Fruit fly (Drosophila melanogaster) whole organism, adult: ENCODE data around the gene CG14205.

Source experiments
- CG11617 ChIP-seq: fragments of 200-800 bp; sonication (Bioruptor generic); optimal IDR thresholded peaks from 2 replicates; lab custom pipeline; 2017; ENCODE audit warnings: mild to moderate bottlenecking, missing biosample characterization, missing genetic modification reagents, missing genetic modification characterization
- CG12768 ChIP-seq: fragments of 200-800 bp; sonication (Bioruptor generic); optimal IDR thresholded peaks from 2 replicates; lab custom pipeline; 2017; ENCODE audit warnings: missing biosample characterization, missing genetic modification characterization, mild to moderate bottlenecking, moderate library complexity, missing genetic modification reagents
- CG14711 ChIP-seq: fragments of 200-800 bp; sonication (Bioruptor generic); optimal IDR thresholded peaks from 2 replicates; lab custom pipeline; 2018; ENCODE audit warnings: missing biosample characterization, mild to moderate bottlenecking, missing genetic modification characterization, moderate library complexity
- CG1620 ChIP-seq: fragments of 200-800 bp; sonication (Bioruptor generic); optimal IDR thresholded peaks from 2 replicates; lab custom pipeline; 2016; ENCODE audit warnings: missing biosample characterization, missing genetic modification characterization
- CG33017 ChIP-seq: fragments of 200-800 bp; sonication (Bioruptor generic); optimal IDR thresholded peaks from 2 replicates; lab custom pipeline; 2018; ENCODE audit warnings: missing biosample characterization, mild to moderate bottlenecking, missing genetic modification characterization, moderate library complexity
- CG5204 ChIP-seq: fragments of 200-800 bp; sonication (Bioruptor generic); optimal IDR thresholded peaks from 2 replicates; lab custom pipeline; 2016; ENCODE audit warnings: missing biosample characterization, missing genetic modification characterization
- CG7045 ChIP-seq: fragments of 200-800 bp; sonication (Bioruptor generic); optimal IDR thresholded peaks from 2 replicates; lab custom pipeline; 2017; ENCODE audit warnings: missing biosample characterization, mild to moderate bottlenecking, missing genetic modification characterization
- CG7101 ChIP-seq: fragments of 200-800 bp; sonication (Bioruptor generic); optimal IDR thresholded peaks from 2 replicates; lab custom pipeline; 2018; ENCODE audit warnings: missing biosample characterization, mild to moderate bottlenecking, missing genetic modification characterization, moderate library complexity
- Clk ChIP-seq: fragments of 200-800 bp; sonication (Bioruptor generic); optimal IDR thresholded peaks from 2 replicates; lab custom pipeline; 2017; ENCODE audit warnings: missing biosample characterization, missing genetic modification characterization
- Crg-1 ChIP-seq: fragments of 200-800 bp; sonication (Bioruptor generic); optimal IDR thresholded peaks from 2 replicates; lab custom pipeline; 2016; ENCODE audit warnings: missing biosample characterization, missing genetic modification characterization
- Hr96 ChIP-seq: fragments of 200-800 bp; sonication (Bioruptor generic); optimal IDR thresholded peaks from 2 replicates; lab custom pipeline; 2016; ENCODE audit warnings: missing biosample characterization, missing genetic modification characterization
- Mnt ChIP-seq: fragments of 200-800 bp; sonication (Bioruptor generic); optimal IDR thresholded peaks from 2 replicates; lab custom pipeline; 2016; ENCODE audit warnings: missing biosample characterization, mild to moderate bottlenecking, missing genetic modification characterization
- bab1 ChIP-seq: fragments of 200-800 bp; sonication (Bioruptor generic); optimal IDR thresholded peaks from 3 replicates; lab custom pipeline; 2019; ENCODE audit warnings: missing biosample characterization, mild to moderate bottlenecking, missing genetic modification characterization, moderate library complexity
- cic ChIP-seq: fragments of 200-800 bp; sonication (Bioruptor generic); optimal IDR thresholded peaks from 2 replicates; lab custom pipeline; 2017; ENCODE audit warnings: missing biosample characterization, mild to moderate bottlenecking, missing genetic modification characterization, moderate library complexity
- cnc ChIP-seq, 2 experiments: fragments of >200 bp; optimal IDR thresholded peaks; 2 replicates each; lab custom pipeline; 2017
- kay ChIP-seq: fragments of 200-800 bp; sonication (Bioruptor generic); peaks from one replicate; lab custom pipeline; 2016; ENCODE audit warnings: missing biosample characterization, missing genetic modification characterization, borderline replicate concordance
- ovo ChIP-seq: fragments of 200-800 bp; sonication (Bioruptor generic); optimal IDR thresholded peaks from 2 replicates; lab custom pipeline; 2016; ENCODE audit warnings: missing biosample characterization, missing genetic modification characterization
- pad ChIP-seq: fragments of 200-800 bp; sonication (Bioruptor generic); optimal IDR thresholded peaks from 3 replicates; lab custom pipeline; 2017; ENCODE audit warnings: missing biosample characterization, missing genetic modification characterization, mild to moderate bottlenecking, moderate library complexity, missing genetic modification reagents
- tj ChIP-seq: fragments of 200-800 bp; sonication (Bioruptor generic); optimal IDR thresholded peaks from 3 replicates; lab custom pipeline; 2017; ENCODE audit warnings: missing biosample characterization, mild to moderate bottlenecking, missing genetic modification characterization, moderate library complexity
- toe ChIP-seq: fragments of 200-800 bp; sonication (Bioruptor generic); optimal IDR thresholded peaks from 2 replicates; lab custom pipeline; 2016; ENCODE audit warnings: missing biosample characterization, missing genetic modification characterization

CG14205 gene

dm6 chrX:19583317-19583716, 9.1 kb upstream of the CG14205 start, which contains the start of gene CG14204:
TSS of gene CG14204 (plus strand) at chrX:19583617.
- no peak for TF ChIP-seq Mnt (GFP tag; lab: Kevin White, UChicago)
- no peak for TF ChIP-seq Clk (GFP tag; lab: Kevin White, UChicago)
- no peak for TF ChIP-seq CG11617 (GFP tag; lab: Kevin White, UChicago)
- TF ChIP-seq CG7101 (tag; lab: Kevin White, UChicago) = no peak
- TF ChIP-seq tj (GFP tag; lab: Kevin White, UChicago) = no peak
- TF ChIP-seq CG14711 (tag; lab: Kevin White, UChicago) = no peak

DNA sequence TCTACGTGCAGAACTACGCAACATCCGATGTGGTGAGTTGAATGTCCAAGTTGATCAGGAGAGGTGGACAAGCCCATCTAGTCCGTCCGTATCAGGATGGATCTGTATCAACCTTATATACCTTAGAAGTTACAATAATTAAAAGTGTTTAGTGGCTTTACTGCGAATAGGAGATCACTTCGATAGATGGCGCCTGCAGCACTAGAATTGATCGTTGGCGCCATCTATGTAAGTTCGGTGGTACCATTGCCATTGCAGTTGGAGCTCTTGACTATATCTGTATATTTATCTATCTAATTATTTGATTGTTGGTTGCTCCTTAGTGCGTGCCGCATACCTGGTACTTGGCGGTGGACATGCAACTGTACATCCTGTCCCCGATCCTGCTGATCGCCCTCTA, 7.3 kb upstream of the CG14205 start:
- TF ChIP-seq CG7045 (GFP tag; lab: Kevin White, UChicago) (no peak), ovo (GFP tag; lab: Kevin White, UChicago) (no peak), CG5204 (GFP tag; lab: Kevin White, UChicago) (no peak), cnc (optimal IDR thresholded peaks at IDR 0.05; lab: Kevin White, UChicago) (no peak), CG14711 (tag; lab: Kevin White, UChicago) (no peak), Hr96 (GFP tag; lab: Kevin White, UChicago) (no peak), CG12768 (GFP tag; lab: Kevin White, UChicago) (no peak), bab1 (no peak), cic (no peak), kay (GFP tag; lab: Kevin White, UChicago) (no peak), toe (GFP tag; lab: Kevin White, UChicago) (no peak), CG7101 (tag; lab: Kevin White, UChicago) (no peak), tj (GFP tag; lab: Kevin White, UChicago) (no peak)

dm6 chrX:19590070-19590469, 2.3 kb upstream of the CG14205 start, which contains the start of gene CG14219:
TSS of gene CG14219 (minus strand) at chrX:19590170.
- TF ChIP-seq toe (GFP tag; lab: Kevin White, UChicago) (no peak), CG5204 (GFP tag; lab: Kevin White, UChicago) (no peak), Crg-1 (GFP tag; lab: Kevin White, UChicago) (no peak), Mnt (GFP tag; lab: Kevin White, UChicago) (no peak), CG7045 (GFP tag; lab: Kevin White, UChicago) (no peak), CG12768 (GFP tag; lab: Kevin White, UChicago) (no peak), ovo (GFP tag; lab: Kevin White, UChicago) (no peak), kay (GFP tag; lab: Kevin White, UChicago) (no peak), CG7101 (tag; lab: Kevin White, UChicago) (no peak), CG11617 (GFP tag; lab: Kevin White, UChicago) (no peak), cic (no peak), Hr96 (GFP tag; lab: Kevin White, UChicago) (no peak), pad (no peak), tj (GFP tag; lab: Kevin White, UChicago) (no peak), bab1 (no peak), CG14711 (tag; lab: Kevin White, UChicago) (no peak)

DNA sequence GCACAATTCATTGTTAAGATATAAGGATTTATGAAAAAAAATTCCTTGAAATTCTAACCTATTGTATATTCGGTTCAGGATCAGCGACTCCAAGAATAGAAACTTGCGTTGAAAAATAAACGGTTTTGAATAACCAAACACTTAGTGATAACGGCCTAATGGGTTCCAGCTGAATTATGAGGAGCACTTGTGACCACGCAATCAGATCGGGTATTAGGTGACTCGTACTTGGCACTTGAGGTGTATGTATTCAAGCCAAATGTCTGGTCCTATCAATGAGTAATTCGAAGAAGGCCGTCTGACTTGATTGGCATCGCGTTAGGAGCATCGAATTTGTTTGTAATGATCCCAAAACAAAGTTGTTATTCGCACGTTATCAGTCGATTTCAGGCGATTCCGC, 1.8 kb upstream of the CG14205 start:
- TF ChIP-seq CG12768 (GFP tag; lab: Kevin White, UChicago) = no peak
- TF ChIP-seq CG33017 = no peak
- TF ChIP-seq CG11617 (GFP tag; lab: Kevin White, UChicago) = no peak
- TF ChIP-seq Crg-1 (GFP tag; lab: Kevin White, UChicago) = no peak
- TF ChIP-seq ovo (GFP tag; lab: Kevin White, UChicago) = no peak
- TF ChIP-seq cnc (optimal IDR thresholded peaks at IDR 0.05; lab: Kevin White, UChicago) = no peak
- no peak for TF ChIP-seq Clk (GFP tag; lab: Kevin White, UChicago)
- no peak for TF ChIP-seq kay (GFP tag; lab: Kevin White, UChicago)
- TF ChIP-seq CG5204 (GFP tag; lab: Kevin White, UChicago) = no peak
- no peak for TF ChIP-seq tj (GFP tag; lab: Kevin White, UChicago)
- no peak for TF ChIP-seq toe (GFP tag; lab: Kevin White, UChicago)
- no peak for TF ChIP-seq pad
- TF ChIP-seq CG14711 (tag; lab: Kevin White, UChicago) = no peak
- TF ChIP-seq CG7045 (GFP tag; lab: Kevin White, UChicago) = no peak

DNA sequence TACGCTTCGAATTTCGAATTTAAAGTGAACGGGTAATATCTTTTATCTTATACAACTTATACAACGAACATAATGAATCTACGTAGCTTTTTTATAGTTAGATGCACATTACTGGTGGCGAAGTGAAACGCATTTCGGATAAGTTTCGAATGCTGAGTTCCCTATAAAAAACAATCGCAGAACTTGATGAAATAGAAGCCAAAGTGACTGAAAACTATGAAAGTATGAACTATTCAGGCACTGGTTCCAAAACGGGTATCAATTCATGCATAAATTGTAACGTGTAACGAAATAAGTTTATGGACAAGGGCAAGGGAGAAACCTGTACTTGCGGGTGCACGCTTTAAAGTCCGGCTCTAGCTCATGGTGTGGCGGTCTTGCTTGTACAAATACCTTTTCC, 3.5 kb downstream of the CG14205 start:
- no peak for TF ChIP-seq Mnt (GFP tag; lab: Kevin White, UChicago)
- no peak for TF ChIP-seq cnc (optimal IDR thresholded peaks at IDR 0.05; lab: Kevin White, UChicago)
- TF ChIP-seq CG33017 = no peak
- TF ChIP-seq bab1 = no peak
- TF ChIP-seq CG7101 (tag; lab: Kevin White, UChicago) = no peak
- TF ChIP-seq CG7045 (GFP tag; lab: Kevin White, UChicago) = no peak
- TF ChIP-seq CG5204 (GFP tag; lab: Kevin White, UChicago) = no peak
- TF ChIP-seq CG12768 (GFP tag; lab: Kevin White, UChicago) = no peak
- TF ChIP-seq CG1620 (GFP tag; lab: Kevin White, UChicago) = no peak
- TF ChIP-seq CG11617 (GFP tag; lab: Kevin White, UChicago) = no peak
- no peak for TF ChIP-seq Crg-1 (GFP tag; lab: Kevin White, UChicago)
- no peak for TF ChIP-seq CG14711 (tag; lab: Kevin White, UChicago)

dm6 chrX:19597684-19598363, 5.4 kb downstream of the CG14205 start, which contains the start of gene RpS10b:
TSS of gene RpS10b (plus strand) at chrX:19598031.
- TF ChIP-seq CG7101 (tag; lab: Kevin White, UChicago) = peak; percentile 95
- TF ChIP-seq pad = peak; percentile 86
- peak; percentile 70 for TF ChIP-seq CG14711 (tag; lab: Kevin White, UChicago)
- peak; percentile 98 for TF ChIP-seq CG1620 (GFP tag; lab: Kevin White, UChicago)
- TF ChIP-seq CG7045 (GFP tag; lab: Kevin White, UChicago) = peak; percentile 82
- TF ChIP-seq CG11617 (GFP tag; lab: Kevin White, UChicago) = peak; percentile 98
- peak; percentile 77 for TF ChIP-seq toe (GFP tag; lab: Kevin White, UChicago)
- peak; percentile 78 for TF ChIP-seq CG33017
- TF ChIP-seq bab1 = peak; percentile 96
- peak; percentile 79 for TF ChIP-seq CG12768 (GFP tag; lab: Kevin White, UChicago)
- peak; percentile 95 for TF ChIP-seq Hr96 (GFP tag; lab: Kevin White, UChicago)
- peak; percentile 96 for TF ChIP-seq Mnt (GFP tag; lab: Kevin White, UChicago)
- TF ChIP-seq CG5204 (GFP tag; lab: Kevin White, UChicago) = peak; percentile 85
- peak; percentile 88 for TF ChIP-seq tj (GFP tag; lab: Kevin White, UChicago)
- peak; percentile 34 for TF ChIP-seq Clk (GFP tag; lab: Kevin White, UChicago)
- TF ChIP-seq cnc (optimal IDR thresholded peaks at IDR 0.05; lab: Kevin White, UChicago) = no peak
- peak; percentile 58 for TF ChIP-seq kay (GFP tag; lab: Kevin White, UChicago)
- TF ChIP-seq Crg-1 (GFP tag; lab: Kevin White, UChicago) = peak; percentile 98
- TF ChIP-seq cic = peak; percentile 34
- peak; percentile 97 for TF ChIP-seq ovo (GFP tag; lab: Kevin White, UChicago)
